Fruit fly (Drosophila melanogaster) whole organism, adult: ENCODE data around the gene CG15027.

ENCODE experiments used
- CG5204 ChIP-seq: fragments of 200-800 bp; sonication (Bioruptor generic); optimal IDR thresholded peaks from 2 replicates; lab custom pipeline; 2016; ENCODE audit warnings: missing biosample characterization, missing genetic modification characterization
- CG7101 ChIP-seq: fragments of 200-800 bp; sonication (Bioruptor generic); optimal IDR thresholded peaks from 2 replicates; lab custom pipeline; 2018; ENCODE audit warnings: missing biosample characterization, mild to moderate bottlenecking, missing genetic modification characterization, moderate library complexity
- Clk ChIP-seq: fragments of 200-800 bp; sonication (Bioruptor generic); optimal IDR thresholded peaks from 2 replicates; lab custom pipeline; 2017; ENCODE audit warnings: missing biosample characterization, missing genetic modification characterization
- Hr96 ChIP-seq: fragments of 200-800 bp; sonication (Bioruptor generic); optimal IDR thresholded peaks from 2 replicates; lab custom pipeline; 2016; ENCODE audit warnings: missing biosample characterization, missing genetic modification characterization
- Mnt ChIP-seq: fragments of 200-800 bp; sonication (Bioruptor generic); optimal IDR thresholded peaks from 2 replicates; lab custom pipeline; 2016; ENCODE audit warnings: missing biosample characterization, mild to moderate bottlenecking, missing genetic modification characterization
- bab1 ChIP-seq: fragments of 200-800 bp; sonication (Bioruptor generic); optimal IDR thresholded peaks from 3 replicates; lab custom pipeline; 2019; ENCODE audit warnings: missing biosample characterization, mild to moderate bottlenecking, missing genetic modification characterization, moderate library complexity
- cic ChIP-seq: fragments of 200-800 bp; sonication (Bioruptor generic); optimal IDR thresholded peaks from 2 replicates; lab custom pipeline; 2017; ENCODE audit warnings: missing biosample characterization, mild to moderate bottlenecking, missing genetic modification characterization, moderate library complexity
- ovo ChIP-seq: fragments of 200-800 bp; sonication (Bioruptor generic); optimal IDR thresholded peaks from 2 replicates; lab custom pipeline; 2016; ENCODE audit warnings: missing biosample characterization, missing genetic modification characterization
- toe ChIP-seq: fragments of 200-800 bp; sonication (Bioruptor generic); optimal IDR thresholded peaks from 2 replicates; lab custom pipeline; 2016; ENCODE audit warnings: missing biosample characterization, missing genetic modification characterization

DNA sequence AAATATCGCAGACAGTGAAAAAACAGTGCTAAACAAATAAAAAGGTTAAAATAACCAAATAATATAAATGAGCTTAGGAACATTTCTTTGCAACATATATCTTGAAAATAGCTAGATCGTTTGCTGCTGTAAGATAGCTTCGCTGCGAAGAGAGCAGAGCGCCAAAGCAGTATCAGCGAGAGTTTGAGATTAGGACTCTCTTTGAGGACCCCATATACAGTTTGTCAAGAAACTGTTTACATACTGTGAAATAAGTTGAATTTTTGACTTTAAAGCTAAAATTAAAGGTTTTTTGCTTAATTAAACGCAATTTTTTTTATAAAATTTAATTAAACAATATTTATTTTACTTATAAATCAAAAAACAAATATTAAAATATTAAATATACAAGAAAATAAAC lies 9.0 kb downstream of the CG15027 start:
- no peak for TF ChIP-seq bab1 (GFP tag; lab: Kevin White, UChicago)
- no peak for TF ChIP-seq ovo (GFP tag; lab: Kevin White, UChicago)
- TF ChIP-seq Clk (GFP tag; lab: Kevin White, UChicago): no peak
- no peak for TF ChIP-seq toe
- TF ChIP-seq CG5204 (GFP tag; lab: Kevin White, UChicago): no peak
- TF ChIP-seq Hr96: no peak
- TF ChIP-seq CG7101 (tag; lab: Kevin White, UChicago): no peak
- no peak for TF ChIP-seq Mnt (GFP tag; lab: Kevin White, UChicago)
- no peak for TF ChIP-seq cic (GFP tag; lab: Kevin White, UChicago)
